Fruit fly (Drosophila melanogaster): ENCODE results near the gene GlcAT-S.
A peak's percentile ranks its signal among the peaks of the same experiment; 100 is the strongest.

Gene GlcAT-S

dm6 chr2L:9613006-9613690, 3.1 kb upstream of the GlcAT-S start, which contains the start of gene Trx2 (continued):
- TF ChIP-seq CG31365 (tag; optimal IDR thresholded peaks at IDR 0.05) (no peak), CG8478 (optimal IDR thresholded peaks at IDR 0.05) (peak; percentile 25), ab (GFP tag; optimal IDR thresholded peaks at IDR 0.05) (no peak), Rx (GFP tag; IDR thresholded peaks at IDR 0.05) (no peak), grn (GFP tag; optimal IDR thresholded peaks at IDR 0.05) (peak; percentile 23), Dbx (GFP tag; IDR thresholded peaks at IDR 0.05) (peak; percentile 55; the same call in 2 of the 3 replicates), Hr39 (optimal IDR thresholded peaks at IDR 0.05) (no peak), ato (GFP tag; IDR thresholded peaks at IDR 0.05; ENCODE audit: partially characterized antibody) (no peak), CG15011 (GFP tag; optimal IDR thresholded peaks at IDR 0.05) (no peak), tio (GFP tag; optimal IDR thresholded peaks at IDR 0.05) (no peak), CG14014 (GFP tag; IDR thresholded peaks at IDR 0.05) (peak; percentile 47; the same call in 1 of the 2 replicates), D19B (GFP tag; optimal IDR thresholded peaks at IDR 0.05) (no peak), Stat92E (GFP tag; optimal IDR thresholded peaks at IDR 0.05) (no peak), croc (GFP tag; conservative IDR thresholded peaks at IDR 0.05) (no peak), corto (GFP tag; optimal IDR thresholded peaks at IDR 0.05) (no peak), nau (GFP tag; optimal IDR thresholded peaks at IDR 0.05) (peak; percentile 22), amos (GFP tag; IDR thresholded peaks at IDR 0.05; ENCODE audit: partially characterized antibody) (peak; percentile 3; the same call in 1 of the 2 replicates), lab (GFP tag; optimal IDR thresholded peaks at IDR 0.05) (peak; percentile 54), CG8924 (tag; optimal IDR thresholded peaks at IDR 0.05) (no peak), Camta (GFP tag; optimal IDR thresholded peaks at IDR 0.05) (no peak), CG14965 (GFP tag; optimal IDR thresholded peaks at IDR 0.05; ENCODE audit: borderline replicate concordance) (no peak), CG10462 (GFP tag; optimal IDR thresholded peaks at IDR 0.05) (no peak), CG11093 (GFP tag; IDR thresholded peaks at IDR 0.05) (no peak), h (optimal IDR thresholded peaks at IDR 0.05) (no peak), ham (GFP tag; IDR thresholded peaks at IDR 0.05) (no peak), tna (GFP tag; IDR thresholded peaks at IDR 0.05; ENCODE audit: partially characterized antibody) (peak; percentile 49; the same call in 1 of the 2 replicates), hkb (optimal IDR thresholded peaks at IDR 0.05) (peak; percentile 45), hkb (GFP tag; IDR thresholded peaks at IDR 0.05) (peak; percentile 49; the same call in 1 of the 2 replicates), CG4854 (GFP tag; optimal IDR thresholded peaks at IDR 0.05) (no peak), mam (GFP tag; optimal IDR thresholded peaks at IDR 0.05) (no peak), shn (GFP tag; optimal IDR thresholded peaks at IDR 0.05) (no peak), Dip2 (GFP tag; IDR thresholded peaks at IDR 0.05) (peak; percentile 88; the same call in 1 of the 2 replicates), pho (GFP tag; optimal IDR thresholded peaks at IDR 0.05) (no peak), Kr (GFP tag; optimal IDR thresholded peaks at IDR 0.05) (peak; percentile 46), CG10267 (tag; optimal IDR thresholded peaks at IDR 0.05) (no peak), nmo (GFP tag; optimal IDR thresholded peaks at IDR 0.05) (no peak), Mes4 (GFP tag; optimal IDR thresholded peaks at IDR 0.05) (no peak), Max (GFP tag; optimal IDR thresholded peaks at IDR 0.05) (no peak), aop (GFP tag; IDR thresholded peaks at IDR 0.05) (0 out of 2 replicates have a peak, but pooled peaks have one; percentile 42), ttk (GFP tag; IDR thresholded peaks at IDR 0.05) (no peak), ftz-f1 (GFP tag; optimal IDR thresholded peaks at IDR 0.05) (no peak), ems (GFP tag; optimal IDR thresholded peaks at IDR 0.05) (no peak), Ptx1 (GFP tag; IDR thresholded peaks at IDR 0.05) (no peak), jumu (GFP tag; optimal IDR thresholded peaks at IDR 0.05) (no peak), CG11398 (GFP tag; optimal IDR thresholded peaks at IDR 0.05) (peak; percentile 39), CG10654 (GFP tag; optimal IDR thresholded peaks at IDR 0.05) (no peak), CG3838 (GFP tag; optimal IDR thresholded peaks at IDR 0.05) (no peak), Rfx (GFP tag; IDR thresholded peaks at IDR 0.05) (peak; percentile 48; the same call in 1 of the 2 replicates), pnt (GFP tag; optimal IDR thresholded peaks at IDR 0.05) (no peak), eyg (GFP tag; optimal IDR thresholded peaks at IDR 0.05) (no peak), tgo (GFP tag; IDR thresholded peaks at IDR 0.05) (no peak), Taf1 (GFP tag; IDR thresholded peaks at IDR 0.05) (no peak)

Measured in whole organism, embryonic.